Worm (Caenorhabditis elegans) whole organism, L4 larva: ENCODE measurements around the gene rpia-1.
A peak's percentile ranks its signal among the peaks of the same experiment; 100 is the strongest.

Experiments used
- D1046.2 ChIP-seq: fragments of 200-800 bp; sonication (Bioruptor generic); IDR thresholded peaks from 2 replicates; pipeline ENCODE4 v1.3.6; 2022; ENCODE audit warnings: missing genetic modification characterization, missing compliant biosample characterization
- F26F4.8 ChIP-seq: fragments of 200-800 bp; sonication (Bioruptor generic); conservative IDR thresholded peaks from 2 replicates; pipeline ENCODE4 v1.3.6; 2022; ENCODE audit warnings: missing genetic modification characterization, missing compliant biosample characterization
- F37D6.2 ChIP-seq: sonication (generic microtip); optimal IDR thresholded peaks from 2 replicates; lab custom pipeline; 2016; ENCODE audit warnings: mild to moderate bottlenecking, missing genetic modification characterization, missing compliant biosample characterization
- Y5F2A.4 ChIP-seq: fragments of 200-800 bp; sonication (Bioruptor generic); optimal IDR thresholded peaks from 2 replicates; lab custom pipeline; 2018; ENCODE audit warnings: mild to moderate bottlenecking, missing genetic modification characterization, missing compliant biosample characterization
- Y75B8A.6 ChIP-seq: fragments of 200-800 bp; sonication (Bioruptor generic); IDR thresholded peaks from 2 replicates; pipeline ENCODE4 v1.3.6; 2022; ENCODE audit warnings: missing genetic modification reagents, missing genetic modification characterization, missing compliant biosample characterization
- ZK337.2 ChIP-seq: fragments of 200-800 bp; sonication (Bioruptor generic); IDR thresholded peaks from 2 replicates; pipeline ENCODE4 v1.3.6; 2022; ENCODE audit warnings: missing genetic modification reagents, missing genetic modification characterization, missing compliant biosample characterization
- ZK546.5 ChIP-seq, 2 experiments: sonication (generic microtip); optimal IDR thresholded peaks; 2 replicates each; lab custom pipeline; 2017; ENCODE audit warnings: missing biosample characterization in 2 of 2, missing genetic modification characterization in 2 of 2
- aha-1 ChIP-seq: fragments of 150-350 bp; peaks from one replicate; lab custom pipeline; 2014; ENCODE audit warnings: missing biosample characterization, missing genetic modification characterization
- arid-1 ChIP-seq: fragments of 200-800 bp; sonication (Bioruptor generic); conservative IDR thresholded peaks from 2 replicates; pipeline ENCODE4 v1.3.6; 2022; ENCODE audit warnings: missing genetic modification reagents, missing genetic modification characterization, missing compliant biosample characterization
- attf-4 ChIP-seq: sonication (generic microtip); optimal IDR thresholded peaks from 3 replicates; lab custom pipeline; 2017; ENCODE audit warnings: missing biosample characterization, missing genetic modification characterization
- ceh-28 ChIP-seq: fragments of 150-350 bp; optimal IDR thresholded peaks from 2 replicates; lab custom pipeline; 2014; ENCODE audit warnings: missing biosample characterization, missing genetic modification reagents, missing genetic modification characterization
- ceh-32 ChIP-seq: sonication (generic microtip); optimal IDR thresholded peaks from 2 replicates; lab custom pipeline; 2016; ENCODE audit warnings: mild to moderate bottlenecking, missing genetic modification characterization, missing compliant biosample characterization; ENCODE audit not compliant: poor library complexity
- ceh-82 ChIP-seq: sonication (generic microtip); optimal IDR thresholded peaks from 2 replicates; lab custom pipeline; 2017; ENCODE audit warnings: missing biosample characterization, missing genetic modification characterization
- ctbp-1 ChIP-seq: fragments of 200-800 bp; sonication (Bioruptor generic); IDR thresholded peaks from 2 replicates; pipeline ENCODE4 v1.3.6; 2022; ENCODE audit warnings: missing genetic modification reagents, missing genetic modification characterization, missing compliant biosample characterization
- daf-16 ChIP-seq, 3 experiments: sonication (generic microtip); optimal IDR thresholded peaks; 2 replicates each; lab custom pipeline; 2016 to 2017; ENCODE audit warnings: missing genetic modification characterization in 3 of 3, missing genetic modification reagents in 3 of 3, mild to moderate bottlenecking in 2 of 3, missing compliant biosample characterization in 2 of 3, missing biosample characterization in 1 of 3, moderate library complexity in 1 of 3
- dmd-8 ChIP-seq: fragments of 200-800 bp; sonication (Bioruptor generic); IDR thresholded peaks from 2 replicates; pipeline ENCODE4 v1.3.6; 2022; ENCODE audit warnings: missing genetic modification characterization, missing compliant biosample characterization
- dpl-1 ChIP-seq: fragments of 150-350 bp; optimal IDR thresholded peaks from 2 replicates; lab custom pipeline; 2014; ENCODE audit warnings: missing biosample characterization, missing genetic modification reagents, missing genetic modification characterization
- dve-1 ChIP-seq: sonication (generic microtip); optimal IDR thresholded peaks from 2 replicates; lab custom pipeline; 2017; ENCODE audit warnings: antibody characterized with exemption, mild to moderate bottlenecking, missing genetic modification characterization, missing compliant biosample characterization; ENCODE audit not compliant: insufficient read depth
- egl-27 ChIP-seq: sonication (generic microtip); optimal IDR thresholded peaks from 3 replicates; lab custom pipeline; 2017; ENCODE audit warnings: missing biosample characterization, missing genetic modification reagents, missing genetic modification characterization
- egl-43 ChIP-seq: fragments of 200-800 bp; sonication (Bioruptor generic); IDR thresholded peaks from 2 replicates; pipeline ENCODE4 v1.3.6; 2022; ENCODE audit warnings: missing genetic modification reagents, missing genetic modification characterization, missing compliant biosample characterization
- fkh-10 ChIP-seq: fragments of 150-350 bp; optimal IDR thresholded peaks from 2 replicates; lab custom pipeline; 2014; ENCODE audit warnings: missing biosample characterization, missing genetic modification reagents, missing genetic modification characterization
- fos-1 ChIP-seq: fragments of 150-350 bp; optimal IDR thresholded peaks from 2 replicates; lab custom pipeline; 2014; ENCODE audit warnings: missing biosample characterization, missing genetic modification characterization
- hlh-11 ChIP-seq: fragments of 200-800 bp; sonication (Bioruptor generic); optimal IDR thresholded peaks from 2 replicates; lab custom pipeline; 2018; ENCODE audit warnings: mild to moderate bottlenecking, missing genetic modification characterization, missing compliant biosample characterization
- hlh-30 ChIP-seq: sonication (generic microtip); optimal IDR thresholded peaks from 2 replicates; lab custom pipeline; 2017; ENCODE audit warnings: antibody characterized with exemption, mild to moderate bottlenecking, missing genetic modification characterization, missing compliant biosample characterization; ENCODE audit not compliant: insufficient read depth
- jun-1 ChIP-seq: fragments of 150-350 bp; optimal IDR thresholded peaks from 2 replicates; lab custom pipeline; 2014; ENCODE audit warnings: missing biosample characterization, missing genetic modification reagents, missing genetic modification characterization
- lin-15B ChIP-seq: fragments of 150-350 bp; sonication (generic microtip); optimal IDR thresholded peaks from 3 replicates; lab custom pipeline; 2014; ENCODE audit warnings: missing biosample characterization, missing genetic modification characterization
- lin-29 ChIP-seq: fragments of 200-800 bp; sonication (Bioruptor generic); IDR thresholded peaks from 2 replicates; pipeline ENCODE4 v1.3.6; 2022; ENCODE audit warnings: missing genetic modification reagents, missing genetic modification characterization, missing compliant biosample characterization
- mep-1 ChIP-seq: fragments of 150-350 bp; sonication (generic microtip); optimal IDR thresholded peaks from 3 replicates; lab custom pipeline; 2014; ENCODE audit warnings: missing biosample characterization, missing genetic modification characterization
- mes-2 ChIP-seq: sonication (generic microtip); optimal IDR thresholded peaks from 2 replicates; lab custom pipeline; 2016; ENCODE audit warnings: missing genotype, mild to moderate bottlenecking, missing genetic modification characterization, missing compliant biosample characterization; ENCODE audit not compliant: poor library complexity, severe bottlenecking
- nhr-10 ChIP-seq: fragments of 150-350 bp; optimal IDR thresholded peaks from 2 replicates; lab custom pipeline; 2014; ENCODE audit warnings: missing biosample characterization, missing genetic modification characterization
- nhr-111 ChIP-seq: fragments of 200-800 bp; sonication (Bioruptor generic); optimal IDR thresholded peaks from 2 replicates; lab custom pipeline; 2018; ENCODE audit warnings: mild to moderate bottlenecking, missing genetic modification characterization, missing compliant biosample characterization
- nhr-25 ChIP-seq: sonication (generic microtip); optimal IDR thresholded peaks from 2 replicates; lab custom pipeline; 2017; ENCODE audit warnings: missing genetic modification characterization, mild to moderate bottlenecking, missing compliant biosample characterization, antibody characterized with exemption, moderate library complexity, borderline replicate concordance; ENCODE audit not compliant: insufficient read depth
- nhr-28 ChIP-seq: fragments of 150-350 bp; optimal IDR thresholded peaks from 2 replicates; lab custom pipeline; 2014; ENCODE audit warnings: missing biosample characterization, missing genetic modification characterization
- nhr-76 ChIP-seq: fragments of 150-350 bp; optimal IDR thresholded peaks from 2 replicates; lab custom pipeline; 2014; ENCODE audit warnings: missing biosample characterization, missing genetic modification characterization
- nhr-77 ChIP-seq: fragments of 150-350 bp; optimal IDR thresholded peaks from 2 replicates; lab custom pipeline; 2014; ENCODE audit warnings: missing biosample characterization, missing genetic modification characterization
- pha-4 ChIP-seq, 2 experiments: fragments of 150-350 bp in 1 of 2; fragments of 200-800 bp in 1 of 2; sonication (Bioruptor generic) in 1 of 2; IDR thresholded peaks in 1 of 2; optimal IDR thresholded peaks in 1 of 2; 2 replicates each; pipeline versions ENCODE4 v1.3.6 to Lab custom; 2014 to 2022; ENCODE audit warnings: missing genetic modification characterization in 2 of 2, missing genetic modification reagents in 2 of 2, missing biosample characterization in 1 of 2, missing compliant biosample characterization in 1 of 2
- php-3 ChIP-seq: fragments of 200-800 bp; sonication (Bioruptor generic); IDR thresholded peaks from 2 replicates; pipeline ENCODE4 v1.3.6; 2022; ENCODE audit warnings: missing genetic modification reagents, missing genetic modification characterization, missing compliant biosample characterization
- pqm-1 ChIP-seq: sonication (generic microtip); optimal IDR thresholded peaks from 2 replicates; lab custom pipeline; 2017; ENCODE audit warnings: missing biosample characterization, missing genetic modification characterization
- set-16 ChIP-seq: fragments of 200-800 bp; sonication (Bioruptor generic); IDR thresholded peaks from 2 replicates; pipeline ENCODE4 v1.3.6; 2022; ENCODE audit warnings: missing genetic modification reagents, missing genetic modification characterization, missing compliant biosample characterization
- snpc-4 ChIP-seq: fragments of 150-350 bp; optimal IDR thresholded peaks from 2 replicates; lab custom pipeline; 2014; ENCODE audit warnings: missing biosample characterization, missing genetic modification characterization
- tra-1 ChIP-seq: fragments of 200-800 bp; sonication (Bioruptor generic); IDR thresholded peaks from 2 replicates; pipeline ENCODE4 v1.3.6; 2022; ENCODE audit warnings: missing genetic modification reagents, missing genetic modification characterization, missing compliant biosample characterization
- unc-130 ChIP-seq: sonication (generic microtip); optimal IDR thresholded peaks from 2 replicates; lab custom pipeline; 2016; ENCODE audit warnings: missing genetic modification reagents, missing genetic modification characterization, missing compliant biosample characterization
- unc-39 ChIP-seq: sonication (generic microtip); optimal IDR thresholded peaks from 2 replicates; lab custom pipeline; 2017; ENCODE audit warnings: missing biosample characterization, missing genetic modification characterization
- unc-62 ChIP-seq, 3 experiments: fragments of 150-350 bp in 1 of 3; sonication (generic microtip); optimal IDR thresholded peaks in 2 of 3; peaks in 1 of 3; 1 replicate in 1 of 3; 2 replicates in 2 of 3; lab custom pipeline; 2014 to 2017; ENCODE audit warnings: missing biosample characterization in 3 of 3, missing genetic modification characterization in 3 of 3, missing genetic modification reagents in 3 of 3, missing genotype in 1 of 3
- vab-7 ChIP-seq: fragments of 200-800 bp; sonication (Bioruptor generic); IDR thresholded peaks from 2 replicates; pipeline ENCODE4 v1.3.6; 2022; ENCODE audit warnings: missing genetic modification reagents, missing genetic modification characterization, missing compliant biosample characterization
- zag-1 ChIP-seq: fragments of 150-350 bp; optimal IDR thresholded peaks from 2 replicates; lab custom pipeline; 2014; ENCODE audit warnings: missing biosample characterization, missing genetic modification characterization
- zfp-2 ChIP-seq: sonication (generic microtip); optimal IDR thresholded peaks from 2 replicates; lab custom pipeline; 2016; ENCODE audit warnings: mild to moderate bottlenecking, missing genetic modification characterization, missing compliant biosample characterization
- zfp-3 ChIP-seq: fragments of 200-800 bp; sonication (Bioruptor generic); conservative IDR thresholded peaks from 2 replicates; pipeline ENCODE4 v1.3.6; 2022; ENCODE audit warnings: missing genetic modification reagents, missing genetic modification characterization, missing compliant biosample characterization
- zip-11 ChIP-seq: fragments of 200-800 bp; sonication (Bioruptor generic); IDR thresholded peaks from 2 replicates; pipeline ENCODE4 v1.3.6; 2022; ENCODE audit warnings: missing genetic modification characterization, missing compliant biosample characterization
- ztf-11 ChIP-seq: fragments of 150-350 bp; optimal IDR thresholded peaks from 2 replicates; lab custom pipeline; 2014; ENCODE audit warnings: missing biosample characterization, missing genetic modification characterization
- ztf-7 ChIP-seq: fragments of 150-350 bp; optimal IDR thresholded peaks from 2 replicates; lab custom pipeline; 2014; ENCODE audit warnings: missing biosample characterization, missing genetic modification characterization

Gene rpia-1

ce11 chrIII:7122860-7123259, at the start of gene rpia-1, which contains the start of gene B0280.9:
Gene rpia-1, plus strand, starts transcription at chrIII:7123128.
Gene B0280.9, minus strand, starts transcription at chrIII:7122895.
- no peak for TF ChIP-seq ztf-11 (tag; lab: Kevin White, UChicago)
- TF ChIP-seq snpc-4, result no peak
- no peak for TF ChIP-seq set-16
- TF ChIP-seq zfp-3 (GFP tag; lab: Robert Waterston, UW), result no peak
- no peak for TF ChIP-seq pha-4 (GFP tag; IDR thresholded peaks at IDR 0.05; lab: Robert Waterston, UW)
- TF ChIP-seq pha-4 (tag; optimal IDR thresholded peaks at IDR 0.05; lab: Kevin White, UChicago), result no peak
- TF ChIP-seq Y75B8A.6 (GFP tag; lab: Robert Waterston, UW), result no peak
- TF ChIP-seq ceh-82 (tag; lab: Kevin White, UChicago), result no peak
- no peak for TF ChIP-seq fos-1 (tag; lab: Kevin White, UChicago)
- TF ChIP-seq nhr-25 (tag; lab: Kevin White, UChicago), result no peak
- TF ChIP-seq nhr-28 (tag; lab: Kevin White, UChicago), result peak; percentile 6
- TF ChIP-seq tra-1 (GFP tag; lab: Robert Waterston, UW), result no peak
- TF ChIP-seq attf-4, result no peak
- TF ChIP-seq nhr-77, result peak; percentile 41
- TF ChIP-seq unc-39 (tag; lab: Kevin White, UChicago), result no peak
- no peak for TF ChIP-seq daf-16 (GFP tag; optimal IDR thresholded peaks at IDR 0.05; lab: Kevin White, UChicago)
- TF ChIP-seq daf-16 (tag; optimal IDR thresholded peaks at IDR 0.05; lab: Kevin White, UChicago), result peak; percentile 72
- no peak for TF ChIP-seq ctbp-1 (GFP tag; lab: Robert Waterston, UW)
- no peak for TF ChIP-seq ceh-28 (tag; lab: Kevin White, UChicago)
- no peak for TF ChIP-seq nhr-76 (tag; lab: Kevin White, UChicago)
- no peak for TF ChIP-seq zfp-2 (tag; lab: Kevin White, UChicago)
- TF ChIP-seq mep-1 (tag; lab: Kevin White, UChicago), result peak; percentile 25
- peak; percentile 44 for TF ChIP-seq mes-2
- no peak for TF ChIP-seq zag-1
- no peak for TF ChIP-seq ceh-32 (tag; lab: Kevin White, UChicago)
- no peak for TF ChIP-seq F37D6.2 (tag; lab: Kevin White, UChicago)
- peak; percentile 79 for TF ChIP-seq aha-1 (tag; lab: Kevin White, UChicago)
- TF ChIP-seq unc-130, result no peak
- no peak for TF ChIP-seq zip-11 (GFP tag; lab: Robert Waterston, UW)
- TF ChIP-seq egl-43 (GFP tag; lab: Robert Waterston, UW), result no peak
- no peak for TF ChIP-seq arid-1 (GFP tag; lab: Robert Waterston, UW)
- TF ChIP-seq unc-62 (GFP tag; optimal IDR thresholded peaks at IDR 0.05 in 1 of 2; lab: Kevin White, UChicago), result peak in 1 of 2 experiments; percentile 73
- TF ChIP-seq unc-62 (tag; optimal IDR thresholded peaks at IDR 0.05; lab: Kevin White, UChicago), result no peak
- TF ChIP-seq ZK546.5 (tag; optimal IDR thresholded peaks at IDR 0.05; lab: Kevin White, UChicago), result no peak
- TF ChIP-seq F26F4.8, result no peak
- no peak for TF ChIP-seq jun-1 (tag; lab: Kevin White, UChicago)
- TF ChIP-seq D1046.2 (GFP tag; lab: Robert Waterston, UW), result no peak
- peak; percentile 23 for TF ChIP-seq pqm-1
- TF ChIP-seq fkh-10 (GFP tag; lab: Kevin White, UChicago), result no peak
- no peak for TF ChIP-seq Y5F2A.4 (GFP tag; lab: Kevin White, UChicago)
- TF ChIP-seq dpl-1 (GFP tag; lab: Kevin White, UChicago), result peak; percentile 6
- TF ChIP-seq hlh-30 (tag; lab: Kevin White, UChicago), result no peak
- TF ChIP-seq ztf-7 (tag; lab: Kevin White, UChicago), result peak; percentile 5
- TF ChIP-seq hlh-11 (tag; lab: Kevin White, UChicago), result peak; percentile 40
- TF ChIP-seq dve-1 (tag; lab: Kevin White, UChicago), result peak; percentile 52
- no peak for TF ChIP-seq lin-29 (GFP tag; lab: Robert Waterston, UW)
- no peak for TF ChIP-seq ZK337.2 (GFP tag; lab: Robert Waterston, UW)
- TF ChIP-seq lin-15B (tag; lab: Kevin White, UChicago), result no peak
- no peak for TF ChIP-seq nhr-111
- TF ChIP-seq php-3, result no peak
- TF ChIP-seq vab-7, result no peak
- TF ChIP-seq dmd-8 (GFP tag; lab: Robert Waterston, UW), result no peak
- TF ChIP-seq egl-27 (tag; lab: Kevin White, UChicago), result no peak
- TF ChIP-seq nhr-10 (tag; lab: Kevin White, UChicago), result peak; percentile 16
